Worm (Caenorhabditis elegans) whole organism, late embryonic: ENCODE results near the gene msp-32.
A peak's percentile ranks its signal among the peaks of the same experiment; 100 is the strongest.

ENCODE experiments used
- C38D4.7 ChIP-seq: fragments of 200-800 bp; sonication (Bioruptor generic); optimal IDR thresholded peaks from 2 replicates; lab custom pipeline; 2018; ENCODE audit warnings: mild to moderate bottlenecking, missing genetic modification characterization, moderate library complexity, missing compliant biosample characterization
- ceh-18 ChIP-seq: sonication (generic microtip); optimal IDR thresholded peaks from 2 replicates; lab custom pipeline; 2016; ENCODE audit warnings: missing genetic modification characterization, missing compliant biosample characterization
- ceh-2 ChIP-seq: sonication (generic microtip); optimal IDR thresholded peaks from 2 replicates; lab custom pipeline; 2016; ENCODE audit warnings: missing genotype, missing genetic modification characterization, missing compliant biosample characterization
- ceh-31 ChIP-seq: sonication (generic microtip); optimal IDR thresholded peaks from 2 replicates; lab custom pipeline; 2016; ENCODE audit warnings: missing genetic modification characterization, missing compliant biosample characterization
- ceh-48 ChIP-seq: sonication (generic microtip); optimal IDR thresholded peaks from 2 replicates; lab custom pipeline; 2016; ENCODE audit warnings: missing genetic modification characterization, inconsistent platforms, missing compliant biosample characterization
- ceh-9 ChIP-seq: sonication (generic microtip); optimal IDR thresholded peaks from 2 replicates; lab custom pipeline; 2016; ENCODE audit warnings: mild to moderate bottlenecking, missing genetic modification characterization, inconsistent platforms, missing compliant biosample characterization
- che-1 ChIP-seq: sonication (generic microtip); optimal IDR thresholded peaks from 2 replicates; lab custom pipeline; 2016; ENCODE audit warnings: mild to moderate bottlenecking, missing genetic modification characterization, missing compliant biosample characterization
- dmd-4 ChIP-seq: sonication (generic microtip); optimal IDR thresholded peaks from 2 replicates; lab custom pipeline; 2016; ENCODE audit warnings: borderline replicate concordance, missing genetic modification characterization, missing compliant biosample characterization
- elt-2 ChIP-seq: sonication (generic microtip); optimal IDR thresholded peaks from 2 replicates; lab custom pipeline; 2016; ENCODE audit warnings: missing genetic modification reagents, missing genetic modification characterization, missing compliant biosample characterization
- elt-4 ChIP-seq: sonication (generic microtip); optimal IDR thresholded peaks from 2 replicates; lab custom pipeline; 2016; ENCODE audit warnings: missing genetic modification characterization, missing compliant biosample characterization
- ets-4 ChIP-seq: sonication (generic microtip); optimal IDR thresholded peaks from 2 replicates; lab custom pipeline; 2016; ENCODE audit warnings: missing genetic modification characterization, missing compliant biosample characterization
- fkh-10 ChIP-seq: fragments of 150-350 bp; optimal IDR thresholded peaks from 2 replicates; lab custom pipeline; 2014; ENCODE audit warnings: missing biosample characterization, missing genetic modification reagents, missing genetic modification characterization
- fkh-6 ChIP-seq: sonication (generic microtip); optimal IDR thresholded peaks from 2 replicates; lab custom pipeline; 2016; ENCODE audit warnings: missing genetic modification characterization, missing compliant biosample characterization
- hlh-13 ChIP-seq: fragments of 200-800 bp; sonication (Bioruptor generic); optimal IDR thresholded peaks from 2 replicates; lab custom pipeline; 2018; ENCODE audit warnings: mild to moderate bottlenecking, missing genetic modification characterization, missing compliant biosample characterization
- hlh-30 ChIP-seq: sonication (generic microtip); optimal IDR thresholded peaks from 2 replicates; lab custom pipeline; 2017; ENCODE audit warnings: antibody characterized with exemption, missing genetic modification characterization, missing compliant biosample characterization; ENCODE audit not compliant: insufficient read depth
- hlh-6 ChIP-seq: sonication (generic microtip); optimal IDR thresholded peaks from 2 replicates; lab custom pipeline; 2016; ENCODE audit warnings: missing genotype, missing genetic modification characterization, missing compliant biosample characterization
- lim-6 ChIP-seq: sonication (generic microtip); optimal IDR thresholded peaks from 2 replicates; lab custom pipeline; 2016; ENCODE audit warnings: missing genetic modification characterization, missing compliant biosample characterization
- lin-11 ChIP-seq: fragments of 200-800 bp; sonication (Bioruptor generic); optimal IDR thresholded peaks from 2 replicates; lab custom pipeline; 2018; ENCODE audit warnings: mild to moderate bottlenecking, missing genetic modification characterization, missing compliant biosample characterization
- madf-2 ChIP-seq: sonication (generic microtip); optimal IDR thresholded peaks from 2 replicates; lab custom pipeline; 2017; ENCODE audit warnings: missing genetic modification characterization, missing compliant biosample characterization
- nfya-1 ChIP-seq: sonication (generic microtip); optimal IDR thresholded peaks from 2 replicates; lab custom pipeline; 2017; ENCODE audit warnings: missing genetic modification characterization, mild to moderate bottlenecking, missing compliant biosample characterization, antibody characterized with exemption, moderate library complexity
- npax-4 ChIP-seq: sonication (generic microtip); optimal IDR thresholded peaks from 2 replicates; lab custom pipeline; 2016; ENCODE audit warnings: missing genetic modification characterization, missing compliant biosample characterization
- pha-2 ChIP-seq: sonication (generic microtip); optimal IDR thresholded peaks from 2 replicates; lab custom pipeline; 2017; ENCODE audit warnings: mild to moderate bottlenecking, missing genetic modification characterization, missing compliant biosample characterization
- pha-4 ChIP-seq: fragments of 150-350 bp; optimal IDR thresholded peaks from 2 replicates; lab custom pipeline; 2018; ENCODE audit warnings: missing biosample characterization, missing genetic modification reagents, missing genetic modification characterization
- pqm-1 ChIP-seq: sonication (generic microtip); optimal IDR thresholded peaks from 2 replicates; lab custom pipeline; 2016; ENCODE audit warnings: missing genetic modification characterization, missing compliant biosample characterization
- ref-2 ChIP-seq: sonication (generic microtip); optimal IDR thresholded peaks from 2 replicates; lab custom pipeline; 2016; ENCODE audit warnings: missing genetic modification characterization, missing compliant biosample characterization
- rnt-1 ChIP-seq: sonication (generic microtip); optimal IDR thresholded peaks from 2 replicates; lab custom pipeline; 2016; ENCODE audit warnings: missing genetic modification characterization, missing compliant biosample characterization
- sox-2 ChIP-seq: fragments of 200-800 bp; sonication (Bioruptor generic); IDR thresholded peaks from 2 replicates; pipeline ENCODE4 v1.3.6; 2022; ENCODE audit warnings: missing genetic modification reagents, missing genetic modification characterization, missing compliant biosample characterization
- syd-9 ChIP-seq: sonication (generic microtip); optimal IDR thresholded peaks from 2 replicates; lab custom pipeline; 2016; ENCODE audit warnings: mild to moderate bottlenecking, missing genetic modification characterization, moderate library complexity, missing compliant biosample characterization
- unc-3 ChIP-seq, 2 experiments: fragments of 200-800 bp in 1 of 2; sonication (Bioruptor generic) in 1 of 2; sonication (generic microtip) in 1 of 2; conservative IDR thresholded peaks in 1 of 2; optimal IDR thresholded peaks in 1 of 2; 2 replicates each; pipeline versions ENCODE4 v1.3.6 to Lab custom; 2016 to 2022; ENCODE audit warnings: missing compliant biosample characterization in 2 of 2, missing genetic modification characterization in 2 of 2, missing genetic modification reagents in 1 of 2
- unc-42 ChIP-seq: sonication (generic microtip); optimal IDR thresholded peaks from 2 replicates; lab custom pipeline; 2016; ENCODE audit warnings: missing genotype, missing genetic modification characterization, missing compliant biosample characterization
- unc-86 ChIP-seq: sonication (generic microtip); optimal IDR thresholded peaks from 2 replicates; lab custom pipeline; 2016; ENCODE audit warnings: missing genetic modification characterization, missing compliant biosample characterization

The msp-32 gene

ce11 chrII:4883412-4883811 lies 15.2 kb upstream of the msp-32 start, which contains the start of gene gst-8:
Gene gst-8 (plus strand): TSS chrII:4883712.
- TF ChIP-seq rnt-1 (no peak), hlh-6 (tag; lab: Kevin White, UChicago) (no peak), unc-42 (tag; lab: Kevin White, UChicago) (no peak), ref-2 (tag; lab: Kevin White, UChicago) (no peak), nfya-1 (tag; lab: Kevin White, UChicago) (no peak)

- no peak for TF ChIP-seq pha-4 (tag; lab: Kevin White, UChicago)
- no peak for TF ChIP-seq sox-2
- TF ChIP-seq npax-4, result no peak
- no peak for TF ChIP-seq hlh-6 (tag; lab: Kevin White, UChicago)
- TF ChIP-seq elt-4 (tag; lab: Kevin White, UChicago), result no peak
- no peak for TF ChIP-seq ceh-48
- TF ChIP-seq C38D4.7 (GFP tag; lab: Kevin White, UChicago), result no peak
- TF ChIP-seq ceh-9 (tag; lab: Kevin White, UChicago), result no peak
- no peak for TF ChIP-seq ref-2 (tag; lab: Kevin White, UChicago)
- TF ChIP-seq fkh-6 (tag; lab: Kevin White, UChicago), result no peak
Measured at ce11 chrII:4884403-4884802, 14.2 kb upstream of the msp-32 start.

ce11 chrII:4885976-4886375 lies 12.7 kb upstream of the msp-32 start, which contains the start of gene R05F9.7:
Gene R05F9.7 (plus strand): TSS chrII:4886276.
- TF ChIP-seq nfya-1 (tag; lab: Kevin White, UChicago), result no peak

ce11 chrII:4888527-4889487 lies 9.8 kb upstream of the msp-32 start, which contains the start of gene pgm-1:
Gene pgm-1 (plus strand): TSS chrII:4889437.
- TF ChIP-seq ceh-18 (tag; lab: Kevin White, UChicago), result peak; percentile 50
- TF ChIP-seq npax-4, result no peak
- TF ChIP-seq elt-2 (tag; lab: Kevin White, UChicago), result peak; percentile 45

- TF ChIP-seq che-1 (tag; lab: Kevin White, UChicago) (no peak), dmd-4 (tag; lab: Kevin White, UChicago) (no peak), madf-2 (tag; lab: Kevin White, UChicago) (no peak), fkh-10 (GFP tag; lab: Kevin White, UChicago) (no peak), hlh-30 (tag; lab: Kevin White, UChicago) (no peak)
- TF ChIP-seq, all 69 proteins: peak for 0
Measured at ce11 chrII:4891012-4891775, 7.4 kb upstream of the msp-32 start, which contains the start of gene gst-9. Gene gst-9 (plus strand): TSS chrII:4891585.

- TF ChIP-seq ceh-2 (tag; lab: Kevin White, UChicago) (no peak), lim-6 (tag; lab: Kevin White, UChicago) (no peak), hlh-13 (GFP tag; lab: Kevin White, UChicago) (no peak), lin-11 (no peak), pha-4 (tag; lab: Kevin White, UChicago) (no peak), unc-86 (tag; lab: Kevin White, UChicago) (no peak), ceh-48 (no peak), ets-4 (tag; lab: Kevin White, UChicago) (no peak), syd-9 (tag; lab: Kevin White, UChicago) (no peak), ceh-31 (tag; lab: Kevin White, UChicago) (no peak), nfya-1 (tag; lab: Kevin White, UChicago) (no peak), pqm-1 (tag; lab: Kevin White, UChicago) (no peak), pha-2 (tag; lab: Kevin White, UChicago) (no peak), unc-3 (GFP tag; conservative IDR thresholded peaks at IDR 0.05; lab: Robert Waterston, UW) (no peak), unc-3 (tag; optimal IDR thresholded peaks at IDR 0.05; lab: Kevin White, UChicago) (no peak), ref-2 (tag; lab: Kevin White, UChicago) (no peak), hlh-6 (tag; lab: Kevin White, UChicago) (no peak)
- TF ChIP-seq, all 69 proteins: peak for 0
Measured at ce11 chrII:4892594-4892993, 6.0 kb upstream of the msp-32 start, which contains the start of gene msp-33. Gene msp-33 (minus strand): TSS chrII:4892694.
